Worm (Caenorhabditis elegans) whole organism, L1 larva: ENCODE measurements around the gene phb-2.

Source experiments
- C34B4.2 ChIP-seq: sonication (generic microtip); optimal IDR thresholded peaks from 2 replicates; lab custom pipeline; 2017; ENCODE audit warnings: mild to moderate bottlenecking, missing genetic modification characterization, missing compliant biosample characterization
- F16B12.6 ChIP-seq: fragments of 150-350 bp; optimal IDR thresholded peaks from 2 replicates; lab custom pipeline; 2014; ENCODE audit warnings: missing biosample characterization, missing genetic modification characterization
- Y116A8C.19 ChIP-seq: sonication (generic microtip); optimal IDR thresholded peaks from 2 replicates; lab custom pipeline; 2016; ENCODE audit warnings: missing compliant biosample characterization, missing genetic modification characterization, borderline replicate concordance
- aha-1 ChIP-seq: fragments of 150-350 bp; optimal IDR thresholded peaks from 2 replicates; lab custom pipeline; 2014; ENCODE audit warnings: missing biosample characterization, missing genetic modification characterization
- alr-1 ChIP-seq: fragments of 200-800 bp; sonication (Bioruptor generic); optimal IDR thresholded peaks from 2 replicates; lab custom pipeline; 2018; ENCODE audit warnings: borderline replicate concordance, mild to moderate bottlenecking, missing genetic modification characterization, missing compliant biosample characterization
- ama-1 ChIP-seq: fragments of 150-350 bp; optimal IDR thresholded peaks from 2 replicates; lab custom pipeline; 2014
- blmp-1 ChIP-seq: fragments of 150-350 bp; optimal IDR thresholded peaks from 2 replicates; lab custom pipeline; 2014; ENCODE audit warnings: missing biosample characterization, missing genetic modification characterization
- dpl-1 ChIP-seq, 3 experiments: fragments of 150-350 bp in 2 of 3; sonication (generic microtip) in 1 of 3; optimal IDR thresholded peaks; 2 replicates each; lab custom pipeline; 2014 to 2017; ENCODE audit warnings: missing biosample characterization in 3 of 3, missing genetic modification characterization in 3 of 3, missing genetic modification reagents in 3 of 3
- efl-1 ChIP-seq, 4 experiments: fragments of 150-350 bp; optimal IDR thresholded peaks in 3 of 4; peaks in 1 of 4; 1 replicate in 1 of 4; 2 replicates in 3 of 4; lab custom pipeline; 2014; ENCODE audit warnings: missing biosample characterization in 2 of 4, missing genetic modification characterization in 2 of 4, missing genetic modification reagents in 2 of 4
- elt-3 ChIP-seq, 6 experiments: fragments of 150-350 bp in 1 of 6; sonication (generic microtip); optimal IDR thresholded peaks; 2 replicates each; lab custom pipeline; 2017 to 2018; ENCODE audit warnings: missing biosample characterization in 6 of 6, missing genetic modification characterization in 6 of 6, inconsistent platforms in 1 of 6
- fkh-10 ChIP-seq: sonication (generic microtip); optimal IDR thresholded peaks from 2 replicates; lab custom pipeline; 2017; ENCODE audit warnings: missing biosample characterization, missing genetic modification reagents, missing genetic modification characterization
- fkh-8 ChIP-seq: sonication (generic microtip); optimal IDR thresholded peaks from 2 replicates; lab custom pipeline; 2016; ENCODE audit warnings: mild to moderate bottlenecking, missing genetic modification characterization, missing compliant biosample characterization
- irx-1 ChIP-seq: sonication (generic microtip); optimal IDR thresholded peaks from 2 replicates; lab custom pipeline; 2016; ENCODE audit warnings: missing genetic modification characterization, missing compliant biosample characterization
- lin-14 ChIP-seq: fragments of 200-800 bp; sonication (Bioruptor generic); optimal IDR thresholded peaks from 2 replicates; lab custom pipeline; 2018; ENCODE audit warnings: mild to moderate bottlenecking, missing genetic modification characterization, moderate library complexity, missing compliant biosample characterization
- lin-15B ChIP-seq: fragments of 150-350 bp; sonication (generic microtip); optimal IDR thresholded peaks from 3 replicates; lab custom pipeline; 2014; ENCODE audit warnings: missing biosample characterization, missing genetic modification characterization
- lin-35 ChIP-seq, 2 experiments: fragments of 150-350 bp; optimal IDR thresholded peaks; 2 replicates each; lab custom pipeline; 2014; ENCODE audit warnings: missing biosample characterization in 2 of 2, missing genetic modification characterization in 2 of 2, missing genetic modification reagents in 2 of 2
- lin-39 ChIP-seq: fragments of 150-350 bp; optimal IDR thresholded peaks from 2 replicates; lab custom pipeline; 2014; ENCODE audit warnings: missing biosample characterization, missing genetic modification reagents, missing genetic modification characterization
- lsy-2 ChIP-seq, 2 experiments: fragments of 150-350 bp; optimal IDR thresholded peaks; 2 replicates each; lab custom pipeline; 2014; ENCODE audit warnings: missing biosample characterization in 2 of 2, missing genetic modification characterization in 2 of 2
- mdl-1 ChIP-seq, 2 experiments: fragments of 150-350 bp; optimal IDR thresholded peaks; 2 replicates each; lab custom pipeline; 2014 to 2017; ENCODE audit warnings: missing biosample characterization in 2 of 2, missing genetic modification characterization in 2 of 2, inconsistent platforms in 1 of 2
- nhr-11 ChIP-seq: fragments of 150-350 bp; optimal IDR thresholded peaks from 2 replicates; lab custom pipeline; 2014; ENCODE audit warnings: missing biosample characterization, missing genetic modification characterization
- nhr-20 ChIP-seq: sonication (generic microtip); optimal IDR thresholded peaks from 2 replicates; lab custom pipeline; 2016; ENCODE audit warnings: mild to moderate bottlenecking, missing genetic modification characterization, missing compliant biosample characterization
- nhr-71 ChIP-seq: sonication (generic microtip); optimal IDR thresholded peaks from 2 replicates; lab custom pipeline; 2016; ENCODE audit warnings: mild to moderate bottlenecking, missing genetic modification characterization, moderate library complexity, missing compliant biosample characterization
- nhr-76 ChIP-seq: sonication (generic microtip); optimal IDR thresholded peaks from 2 replicates; lab custom pipeline; 2017; ENCODE audit warnings: missing biosample characterization, missing genetic modification characterization
- nhr-85 ChIP-seq: sonication (generic microtip); peaks from one replicate; lab custom pipeline; 2016; ENCODE audit warnings: missing genetic modification characterization, inconsistent platforms, missing compliant biosample characterization
- pag-3 ChIP-seq: sonication (generic microtip); optimal IDR thresholded peaks from 2 replicates; lab custom pipeline; 2017; ENCODE audit warnings: missing genetic modification characterization, mild to moderate bottlenecking, missing compliant biosample characterization, antibody characterized with exemption, borderline replicate concordance; ENCODE audit not compliant: insufficient read depth
- rnt-1 ChIP-seq: sonication (generic microtip); optimal IDR thresholded peaks from 2 replicates; lab custom pipeline; 2016; ENCODE audit warnings: mild to moderate bottlenecking, missing genetic modification characterization, moderate library complexity, missing compliant biosample characterization
- snu-23 ChIP-seq: sonication (generic microtip); optimal IDR thresholded peaks from 2 replicates; lab custom pipeline; 2016; ENCODE audit warnings: missing genetic modification characterization, missing compliant biosample characterization
- sox-4 ChIP-seq: sonication (generic microtip); optimal IDR thresholded peaks from 2 replicates; lab custom pipeline; 2016; ENCODE audit warnings: missing genetic modification characterization, missing compliant biosample characterization
- sptf-1 ChIP-seq: fragments of 150-350 bp; optimal IDR thresholded peaks from 2 replicates; lab custom pipeline; 2014; ENCODE audit warnings: missing biosample characterization, missing genetic modification characterization
- sup-37 ChIP-seq: fragments of 200-800 bp; sonication (Bioruptor generic); optimal IDR thresholded peaks from 2 replicates; lab custom pipeline; 2018; ENCODE audit warnings: mild to moderate bottlenecking, missing genetic modification characterization, missing compliant biosample characterization
- xbp-1 ChIP-seq: sonication (generic microtip); optimal IDR thresholded peaks from 2 replicates; lab custom pipeline; 2016; ENCODE audit warnings: missing genetic modification characterization, missing compliant biosample characterization
- zag-1 ChIP-seq: fragments of 150-350 bp; optimal IDR thresholded peaks from 2 replicates; lab custom pipeline; 2014; ENCODE audit warnings: missing biosample characterization, missing genetic modification characterization
- zip-4 ChIP-seq: fragments of 200-800 bp; sonication (Bioruptor generic); optimal IDR thresholded peaks from 2 replicates; lab custom pipeline; 2018; ENCODE audit warnings: mild to moderate bottlenecking, missing genetic modification characterization, moderate library complexity, missing compliant biosample characterization

phb-2 gene

ce11 chrII:6235432-6236092 lies 15.6 kb upstream of the phb-2 start, which contains the start of gene T24H7.9 (continued):
- no peak for TF ChIP-seq alr-1
- TF ChIP-seq lin-15B (tag; lab: Kevin White, UChicago), result no peak
- TF ChIP-seq irx-1, result no peak
- TF ChIP-seq nhr-11 (tag; lab: Kevin White, UChicago), result no peak
- no peak for TF ChIP-seq aha-1
- TF ChIP-seq, all 84 proteins: peak for 0

- TF ChIP-seq snu-23 (GFP tag; lab: Kevin White, UChicago) (peak; percentile 6), fkh-8 (no peak), pag-3 (tag; lab: Kevin White, UChicago) (no peak), lin-14 (GFP tag; lab: Kevin White, UChicago) (peak; percentile 54), nhr-20 (peak; percentile 25), elt-3 (tag; optimal IDR thresholded peaks at IDR 0.05; lab: Kevin White, UChicago) (peak in 1 of 6 experiments; percentile 35), dpl-1 (GFP tag; optimal IDR thresholded peaks at IDR 0.05; lab: Kevin White, UChicago) (peak in 1 of 3 experiments; percentile 3), xbp-1 (no peak), blmp-1 (tag; lab: Kevin White, UChicago) (peak; percentile 78), lin-35 (GFP tag; optimal IDR thresholded peaks at IDR 0.05; lab: Kevin White, UChicago) (peak in 1 of 2 experiments; percentile 45), lin-39 (no peak), lsy-2 (tag; optimal IDR thresholded peaks at IDR 0.05; lab: Kevin White, UChicago) (peak in 1 of 2 experiments; percentile 30), efl-1 (optimal IDR thresholded peaks at IDR 0.05; lab: Kevin White, UChicago) (no peak), efl-1 (GFP tag; optimal IDR thresholded peaks at IDR 0.05 in 1 of 2; lab: Kevin White, UChicago) (peak in 1 of 2 experiments; percentile 47), nhr-71 (tag; lab: Kevin White, UChicago) (peak; percentile 19), zag-1 (no peak), ama-1 (lab: Kevin White, UChicago) (no peak), nhr-85 (peak; percentile 83)
- TF ChIP-seq, all 84 proteins: peak for 11
These were observed 14.9 kb upstream of the phb-2 start for ce11 chrII:6236093-6236945.

DNA sequence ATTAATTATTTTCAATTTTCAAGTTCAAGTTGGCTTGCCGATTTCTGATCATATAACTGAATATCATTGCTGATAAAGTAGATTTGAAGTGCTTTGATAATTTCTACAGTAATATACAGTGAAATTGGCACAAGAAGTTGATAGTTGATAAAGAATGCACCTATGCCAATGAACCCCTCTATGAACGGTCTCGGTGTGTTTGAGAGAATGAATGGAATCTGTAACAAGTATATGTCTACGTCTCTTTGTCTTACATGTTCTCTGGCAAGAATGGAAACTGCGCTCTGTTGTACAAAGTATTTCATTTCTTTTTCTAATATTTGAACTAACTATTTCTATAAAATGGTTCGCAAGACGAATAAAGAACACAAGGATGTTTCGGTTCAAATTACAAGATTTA lies 9.5 kb upstream of the phb-2 start, which contains the start of gene T24H7.8:
TSS of gene T24H7.8 (plus strand) at position 301 of the 400 bp plus-strand sequence.
- no peak for TF ChIP-seq xbp-1
- TF ChIP-seq rnt-1, result no peak
- no peak for TF ChIP-seq zip-4 (GFP tag; lab: Kevin White, UChicago)
- no peak for TF ChIP-seq efl-1 (optimal IDR thresholded peaks at IDR 0.05; lab: Kevin White, UChicago)
- no peak for TF ChIP-seq efl-1 (GFP tag; optimal IDR thresholded peaks at IDR 0.05 in 1 of 2; lab: Kevin White, UChicago)
- no peak for TF ChIP-seq sptf-1 (tag; lab: Kevin White, UChicago)
- no peak for TF ChIP-seq fkh-10 (GFP tag; lab: Kevin White, UChicago)
- TF ChIP-seq sup-37 (GFP tag; lab: Kevin White, UChicago), result no peak
- TF ChIP-seq nhr-76, result no peak
- no peak for TF ChIP-seq Y116A8C.19 (tag; lab: Kevin White, UChicago)
- TF ChIP-seq mdl-1 (tag; optimal IDR thresholded peaks at IDR 0.05; lab: Kevin White, UChicago), result no peak
- no peak for TF ChIP-seq sox-4 (tag; lab: Kevin White, UChicago)
- no peak for TF ChIP-seq blmp-1 (tag; lab: Kevin White, UChicago)
- no peak for TF ChIP-seq F16B12.6 (tag; lab: Kevin White, UChicago)

ce11 chrII:6244171-6244570 lies 7.0 kb upstream of the phb-2 start, which contains the start of gene tat-4:
tat-4 (minus strand) TSS chrII:6244287.
- no peak for TF ChIP-seq C34B4.2
- peak in 1 of 2 experiments; percentile 26 for TF ChIP-seq lin-35 (GFP tag; optimal IDR thresholded peaks at IDR 0.05; lab: Kevin White, UChicago)
